Worm (Caenorhabditis elegans) whole organism, L1 larva: Measurements from ENCODE around the gene C13G3.12.

Experiments
- ama-1 ChIP-seq: fragments of 150-350 bp; optimal IDR thresholded peaks from 2 replicates; lab custom pipeline; 2014
- lin-35 ChIP-seq, 2 experiments: fragments of 150-350 bp; optimal IDR thresholded peaks; 2 replicates each; lab custom pipeline; 2014; ENCODE audit warnings: missing biosample characterization in 2 of 2, missing genetic modification characterization in 2 of 2, missing genetic modification reagents in 2 of 2
- snu-23 ChIP-seq: sonication (generic microtip); optimal IDR thresholded peaks from 2 replicates; lab custom pipeline; 2016; ENCODE audit warnings: missing genetic modification characterization, missing compliant biosample characterization

ce11 chrV:11014758-11015157 is 8.0 kb downstream of the C13G3.12 start:
- TF ChIP-seq ama-1 (lab: Kevin White, UChicago) (no peak), lin-35 (GFP tag; optimal IDR thresholded peaks at IDR 0.05; lab: Kevin White, UChicago) (no peak), snu-23 (GFP tag; lab: Kevin White, UChicago) (no peak)
